Worm (Caenorhabditis elegans) whole organism, late embryonic: ENCODE results near the gene C48B4.10.

ENCODE experiments used
- K09A11.1 ChIP-seq: sonication (generic microtip); optimal IDR thresholded peaks from 2 replicates; lab custom pipeline; 2017; ENCODE audit warnings: antibody characterized with exemption, mild to moderate bottlenecking, missing genetic modification characterization, missing compliant biosample characterization; ENCODE audit not compliant: insufficient read depth
- Y22D7AL.16 ChIP-seq: sonication (generic microtip); optimal IDR thresholded peaks from 2 replicates; lab custom pipeline; 2016; ENCODE audit warnings: missing genetic modification characterization, missing compliant biosample characterization
- ceh-14 ChIP-seq: sonication (generic microtip); optimal IDR thresholded peaks from 2 replicates; lab custom pipeline; 2016; ENCODE audit warnings: missing genotype, missing genetic modification characterization, missing compliant biosample characterization
- ceh-19 ChIP-seq: fragments of 200-800 bp; sonication (Bioruptor generic); optimal IDR thresholded peaks from 2 replicates; lab custom pipeline; 2018; ENCODE audit warnings: mild to moderate bottlenecking, missing genetic modification characterization, missing compliant biosample characterization
- ceh-22 ChIP-seq: sonication (generic microtip); optimal IDR thresholded peaks from 2 replicates; lab custom pipeline; 2017; ENCODE audit warnings: missing biosample characterization, missing genetic modification characterization
- ceh-24 ChIP-seq: sonication (generic microtip); optimal IDR thresholded peaks from 2 replicates; lab custom pipeline; 2016; ENCODE audit warnings: mild to moderate bottlenecking, missing genetic modification characterization, missing compliant biosample characterization
- ceh-30 ChIP-seq: fragments of 150-350 bp; optimal IDR thresholded peaks from 2 replicates; lab custom pipeline; 2014; ENCODE audit warnings: missing biosample characterization, missing genetic modification characterization
- ceh-34 ChIP-seq: sonication (generic microtip); optimal IDR thresholded peaks from 2 replicates; lab custom pipeline; 2016; ENCODE audit warnings: mild to moderate bottlenecking, missing genetic modification characterization, missing compliant biosample characterization
- che-1 ChIP-seq: sonication (generic microtip); optimal IDR thresholded peaks from 2 replicates; lab custom pipeline; 2016; ENCODE audit warnings: mild to moderate bottlenecking, missing genetic modification characterization, missing compliant biosample characterization
- dve-1 ChIP-seq: sonication (generic microtip); optimal IDR thresholded peaks from 2 replicates; lab custom pipeline; 2017; ENCODE audit warnings: antibody characterized with exemption, mild to moderate bottlenecking, missing genetic modification characterization, missing compliant biosample characterization
- elt-2 ChIP-seq: sonication (generic microtip); optimal IDR thresholded peaks from 2 replicates; lab custom pipeline; 2016; ENCODE audit warnings: missing genetic modification reagents, missing genetic modification characterization, missing compliant biosample characterization
- fax-1 ChIP-seq: sonication (generic microtip); optimal IDR thresholded peaks from 2 replicates; lab custom pipeline; 2016; ENCODE audit warnings: missing genotype, missing genetic modification characterization, missing compliant biosample characterization
- fkh-10 ChIP-seq: fragments of 150-350 bp; optimal IDR thresholded peaks from 2 replicates; lab custom pipeline; 2014; ENCODE audit warnings: missing biosample characterization, missing genetic modification reagents, missing genetic modification characterization
- fkh-6 ChIP-seq: sonication (generic microtip); optimal IDR thresholded peaks from 2 replicates; lab custom pipeline; 2016; ENCODE audit warnings: missing genetic modification characterization, missing compliant biosample characterization
- hlh-15 ChIP-seq: sonication (generic microtip); optimal IDR thresholded peaks from 2 replicates; lab custom pipeline; 2016; ENCODE audit warnings: missing genetic modification characterization, missing compliant biosample characterization
- hlh-30 ChIP-seq: sonication (generic microtip); optimal IDR thresholded peaks from 2 replicates; lab custom pipeline; 2017; ENCODE audit warnings: antibody characterized with exemption, missing genetic modification characterization, missing compliant biosample characterization; ENCODE audit not compliant: insufficient read depth
- hlh-8 ChIP-seq: sonication (generic microtip); optimal IDR thresholded peaks from 2 replicates; lab custom pipeline; 2016; ENCODE audit warnings: missing genotype, missing genetic modification characterization, missing compliant biosample characterization
- lin-11 ChIP-seq: fragments of 200-800 bp; sonication (Bioruptor generic); optimal IDR thresholded peaks from 2 replicates; lab custom pipeline; 2018; ENCODE audit warnings: mild to moderate bottlenecking, missing genetic modification characterization, missing compliant biosample characterization
- madf-2 ChIP-seq: sonication (generic microtip); optimal IDR thresholded peaks from 2 replicates; lab custom pipeline; 2017; ENCODE audit warnings: missing genetic modification characterization, missing compliant biosample characterization
- mec-3 ChIP-seq: sonication (generic microtip); optimal IDR thresholded peaks from 2 replicates; lab custom pipeline; 2016; ENCODE audit warnings: borderline replicate concordance, missing genetic modification characterization, missing compliant biosample characterization
- nfya-1 ChIP-seq: sonication (generic microtip); optimal IDR thresholded peaks from 2 replicates; lab custom pipeline; 2017; ENCODE audit warnings: missing genetic modification characterization, mild to moderate bottlenecking, missing compliant biosample characterization, antibody characterized with exemption, moderate library complexity
- nhr-11 ChIP-seq: fragments of 150-350 bp; optimal IDR thresholded peaks from 2 replicates; lab custom pipeline; 2014; ENCODE audit warnings: missing biosample characterization, missing genetic modification characterization
- pqm-1 ChIP-seq: sonication (generic microtip); optimal IDR thresholded peaks from 2 replicates; lab custom pipeline; 2016; ENCODE audit warnings: missing genetic modification characterization, missing compliant biosample characterization
- rnt-1 ChIP-seq: sonication (generic microtip); optimal IDR thresholded peaks from 2 replicates; lab custom pipeline; 2016; ENCODE audit warnings: missing genetic modification characterization, missing compliant biosample characterization
- sox-2 ChIP-seq: fragments of 200-800 bp; sonication (Bioruptor generic); IDR thresholded peaks from 2 replicates; pipeline ENCODE4 v1.3.6; 2022; ENCODE audit warnings: missing genetic modification reagents, missing genetic modification characterization, missing compliant biosample characterization
- unc-42 ChIP-seq: sonication (generic microtip); optimal IDR thresholded peaks from 2 replicates; lab custom pipeline; 2016; ENCODE audit warnings: missing genotype, missing genetic modification characterization, missing compliant biosample characterization

C48B4.10 gene

DNA sequence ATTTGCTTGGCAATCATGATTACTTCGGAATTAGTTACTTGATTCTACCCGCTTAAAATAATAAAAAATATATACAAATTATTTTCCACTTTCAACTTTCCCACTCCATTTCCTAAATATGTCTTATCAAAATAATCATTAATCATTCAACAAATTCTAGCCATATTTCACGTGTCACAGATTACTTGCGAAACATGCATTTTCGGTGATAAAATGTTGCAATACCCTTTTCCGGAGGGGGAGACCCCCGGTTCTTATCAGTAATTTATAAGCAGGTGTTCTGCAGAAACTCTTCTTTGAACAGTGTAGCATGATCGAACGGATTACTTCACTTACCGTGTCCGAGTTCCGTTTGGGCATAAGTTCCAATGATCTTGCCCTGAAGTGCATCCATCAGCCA lies 25.9 kb upstream of the C48B4.10 start:
- TF ChIP-seq ceh-30: no peak
- peak; percentile 90 for TF ChIP-seq elt-2 (tag; lab: Kevin White, UChicago)

DNA sequence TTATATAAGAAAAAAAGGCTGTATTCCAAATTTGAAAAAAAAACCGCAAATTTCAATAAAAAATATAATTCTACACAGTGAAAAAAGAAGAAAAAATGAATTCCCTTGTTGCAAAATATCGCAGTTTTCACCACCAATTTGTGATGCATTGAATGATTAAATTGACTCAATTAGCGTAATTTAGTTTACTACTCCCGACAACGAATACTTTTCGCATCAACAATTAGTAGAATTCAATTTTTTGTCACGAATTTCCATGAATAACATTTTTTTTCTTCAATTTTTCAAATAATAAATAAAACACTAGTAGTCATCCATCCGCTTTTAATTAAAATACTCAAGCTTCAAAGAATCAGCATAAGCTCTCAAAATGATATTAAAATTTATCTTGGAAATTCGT lies 21.0 kb upstream of the C48B4.10 start:
- TF ChIP-seq unc-42: peak; percentile 91
- no peak for TF ChIP-seq pqm-1 (tag; lab: Kevin White, UChicago)

DNA sequence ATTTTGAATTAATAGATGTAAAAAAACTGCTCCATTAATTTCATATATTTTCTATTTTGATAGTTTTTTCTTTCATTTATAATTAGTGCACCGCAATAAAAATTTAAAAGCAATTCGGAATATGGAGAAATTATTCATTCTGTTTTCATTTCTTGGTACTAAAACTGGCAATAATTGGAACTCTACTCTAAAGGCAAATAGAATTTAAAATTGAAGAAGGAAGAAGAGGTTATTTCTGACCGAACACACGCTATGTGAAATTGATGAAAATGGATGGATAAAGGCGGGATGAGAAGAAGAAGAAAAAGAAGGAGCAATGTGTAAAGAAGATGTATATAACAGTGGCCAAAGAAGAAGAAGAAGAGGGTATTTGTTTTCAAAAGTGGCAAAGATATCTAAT lies 18.9 kb upstream of the C48B4.10 start:
- TF ChIP-seq unc-42 (peak; percentile 57), ceh-14 (tag; lab: Kevin White, UChicago) (peak; percentile 13), ceh-30 (no peak)
- TF ChIP-seq, all 69 proteins: peak for 2

DNA sequence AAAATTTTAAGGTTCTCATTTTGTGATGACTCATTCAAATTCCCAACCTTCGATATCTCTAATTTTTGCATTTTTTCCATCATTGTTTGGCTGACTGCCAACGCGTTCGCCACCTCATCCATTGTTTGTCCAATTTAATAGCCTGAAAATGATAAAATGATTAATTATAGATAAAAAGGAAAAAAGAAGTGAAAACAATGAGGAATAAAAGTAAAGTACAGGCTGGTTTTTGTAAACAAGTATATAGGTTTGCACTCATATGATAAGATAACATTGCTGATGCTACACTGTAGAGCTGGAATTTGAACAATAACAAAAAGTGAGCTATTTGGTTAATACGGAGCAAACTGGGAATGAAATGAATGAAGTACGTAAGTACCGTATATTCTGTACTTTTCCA lies 17.9 kb upstream of the C48B4.10 start, which contains the start of gene C48B4.3:
C48B4.3 (minus strand) TSS at position 149 of the 400 bp plus-strand sequence.
- TF ChIP-seq elt-2 (tag; lab: Kevin White, UChicago) (peak; percentile 16), ceh-22 (tag; lab: Kevin White, UChicago) (no peak)

DNA sequence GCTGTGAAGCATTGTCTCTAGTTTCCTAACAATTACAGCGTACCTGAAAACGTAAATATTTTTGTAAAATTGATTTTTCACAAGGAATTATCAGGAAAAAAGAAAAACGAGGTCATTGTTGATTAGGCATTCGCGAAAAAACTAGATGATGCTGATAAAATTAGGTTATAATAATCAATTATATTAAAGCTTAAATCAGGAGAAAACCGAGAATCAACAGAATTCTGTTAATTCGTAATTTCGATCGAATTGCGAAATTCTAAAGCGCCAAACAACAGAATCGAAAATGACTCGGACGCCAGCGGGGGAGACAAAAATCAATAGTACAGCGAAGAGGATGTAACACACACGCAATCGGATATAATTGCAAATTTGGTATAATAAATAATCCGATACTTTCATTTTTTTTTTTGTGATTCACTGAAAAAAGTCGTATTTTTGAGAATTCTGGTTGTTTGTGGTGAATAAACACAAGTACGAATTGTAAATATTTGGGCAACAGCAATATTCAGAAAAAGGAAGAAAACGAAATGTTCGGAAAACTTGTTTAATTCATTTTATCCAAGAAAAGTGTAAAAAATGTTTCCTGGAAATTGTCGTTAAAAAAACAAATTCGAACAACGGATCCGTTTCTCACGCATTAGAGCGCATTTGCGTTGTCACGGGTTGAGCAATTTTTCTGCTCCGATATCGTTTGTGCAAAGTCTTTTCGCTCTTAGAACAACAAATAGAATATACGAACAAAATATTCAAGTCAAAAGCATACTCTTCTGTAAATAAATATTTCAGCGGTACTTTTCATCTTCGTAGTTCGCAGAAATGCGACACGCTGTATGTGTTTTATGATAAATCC lies 16.0 kb upstream of the C48B4.10 start, which contains the start of gene ced-7:
ced-7 (minus strand) TSS at position 51 of the 853 bp plus-strand sequence.
- TF ChIP-seq rnt-1 (tag; lab: Kevin White, UChicago) (no peak), dve-1 (tag; lab: Kevin White, UChicago) (no peak), ceh-24 (no peak), mec-3 (tag; lab: Kevin White, UChicago) (no peak), ceh-19 (GFP tag; lab: Kevin White, UChicago) (no peak), ceh-22 (tag; lab: Kevin White, UChicago) (no peak), hlh-30 (tag; lab: Kevin White, UChicago) (peak; percentile 84)
- TF ChIP-seq, all 69 proteins: peak for 1

DNA sequence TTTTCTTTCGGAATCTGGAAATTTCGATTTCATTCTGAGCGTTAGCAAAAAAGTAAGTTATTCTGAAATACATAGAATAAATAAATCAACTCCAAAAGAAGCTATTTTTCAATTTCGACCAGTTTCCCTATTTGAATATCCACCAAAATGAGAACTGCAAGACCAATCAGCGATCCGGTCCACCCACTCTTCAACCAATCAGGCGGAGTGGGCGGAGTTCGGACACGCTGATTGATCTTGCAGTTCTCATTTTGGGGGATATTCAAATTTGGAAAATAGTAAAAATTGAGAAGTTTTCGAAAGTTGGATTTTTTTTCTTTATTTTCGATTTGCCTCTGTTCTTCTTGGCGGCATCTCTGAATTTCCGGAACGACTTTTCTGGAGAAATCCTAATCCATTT lies 6.6 kb upstream of the C48B4.10 start:
- peak; percentile 99 for TF ChIP-seq nfya-1 (tag; lab: Kevin White, UChicago)
- no peak for TF ChIP-seq lin-11 (tag; lab: Kevin White, UChicago)
- TF ChIP-seq Y22D7AL.16 (tag; lab: Kevin White, UChicago): no peak
- TF ChIP-seq, all 69 proteins: peak for 1

DNA sequence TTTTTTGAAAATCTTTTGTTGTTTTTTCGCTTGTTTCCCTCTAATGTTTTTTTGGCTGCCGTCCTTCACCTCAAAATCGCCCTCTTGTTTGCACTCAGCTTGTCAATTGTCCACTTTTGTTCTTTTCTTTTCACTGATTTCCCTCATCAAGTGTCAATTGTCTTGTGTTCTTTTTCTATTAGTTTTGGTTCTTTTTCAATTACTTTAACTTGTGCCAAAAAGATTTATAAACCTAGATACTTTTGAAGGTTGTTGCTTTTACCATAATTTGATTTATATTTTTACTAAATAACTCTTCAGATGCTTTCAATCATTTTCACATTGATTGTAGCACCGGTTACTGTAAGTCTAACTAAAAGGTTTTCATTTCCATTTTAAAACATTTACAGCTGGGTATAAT lies 4.1 kb upstream of the C48B4.10 start, which contains the start of gene C48B4.13:
C48B4.13 (plus strand) TSS at position 301 of the 400 bp plus-strand sequence.
- TF ChIP-seq Y22D7AL.16 (tag; lab: Kevin White, UChicago) (no peak), fkh-6 (no peak), fax-1 (tag; lab: Kevin White, UChicago) (no peak), K09A11.1 (no peak), ceh-22 (tag; lab: Kevin White, UChicago) (no peak), che-1 (tag; lab: Kevin White, UChicago) (no peak), hlh-15 (no peak), lin-11 (tag; lab: Kevin White, UChicago) (no peak), hlh-8 (no peak), ceh-34 (tag; lab: Kevin White, UChicago) (no peak), fkh-10 (no peak), madf-2 (tag; lab: Kevin White, UChicago) (no peak), nhr-11 (tag; lab: Kevin White, UChicago) (no peak), ceh-24 (no peak), sox-2 (GFP tag; lab: Robert Waterston, UW) (no peak)
